Worm (Caenorhabditis elegans) whole organism, L2 larva: Measurements from ENCODE around the gene F23A7.1.

ENCODE experiments used
- alr-1 ChIP-seq: fragments of 150-350 bp; optimal IDR thresholded peaks from 2 replicates; lab custom pipeline; 2014; ENCODE audit warnings: missing biosample characterization, missing genetic modification characterization
- aly-2 ChIP-seq: fragments of 150-350 bp; optimal IDR thresholded peaks from 2 replicates; lab custom pipeline; 2014; ENCODE audit warnings: missing biosample characterization, missing genetic modification characterization
- ama-1 ChIP-seq: fragments of 150-350 bp; optimal IDR thresholded peaks from 2 replicates; lab custom pipeline; 2018; ENCODE audit warnings: inconsistent platforms
- crh-2 ChIP-seq: sonication (generic microtip); optimal IDR thresholded peaks from 2 replicates; lab custom pipeline; 2017; ENCODE audit warnings: missing biosample characterization, missing genetic modification characterization
- fos-1 ChIP-seq: fragments of 150-350 bp; optimal IDR thresholded peaks from 2 replicates; lab custom pipeline; 2014; ENCODE audit warnings: missing biosample characterization, missing genetic modification characterization
- lsy-2 ChIP-seq, 2 experiments: fragments of 150-350 bp in 1 of 2; sonication (generic microtip) in 1 of 2; optimal IDR thresholded peaks; 2 replicates each; lab custom pipeline; 2014 to 2017; ENCODE audit warnings: missing biosample characterization in 2 of 2, missing genetic modification characterization in 2 of 2
- nhr-23 ChIP-seq: fragments of 150-350 bp; optimal IDR thresholded peaks from 2 replicates; lab custom pipeline; 2014; ENCODE audit warnings: missing biosample characterization, missing genetic modification reagents, missing genetic modification characterization
- sem-4 ChIP-seq: fragments of 150-350 bp; optimal IDR thresholded peaks from 2 replicates; lab custom pipeline; 2014; ENCODE audit warnings: missing biosample characterization, missing genetic modification reagents, missing genetic modification characterization
- skn-1 ChIP-seq: sonication (generic microtip); optimal IDR thresholded peaks from 2 replicates; lab custom pipeline; 2017; ENCODE audit warnings: missing biosample characterization, missing genetic modification characterization
- snpc-4 ChIP-seq: fragments of 150-350 bp; optimal IDR thresholded peaks from 2 replicates; lab custom pipeline; 2014; ENCODE audit warnings: missing biosample characterization, missing genetic modification characterization
- ztf-11 ChIP-seq: sonication (generic microtip); optimal IDR thresholded peaks from 2 replicates; lab custom pipeline; 2017; ENCODE audit warnings: missing biosample characterization, missing genetic modification characterization

ce11 chrX:16265636-16266384 is 48.6 kb downstream of the F23A7.1 start, which contains the start of gene mua-6:
- no peak for TF ChIP-seq snpc-4
- TF ChIP-seq lsy-2 (tag; optimal IDR thresholded peaks at IDR 0.05; lab: Kevin White, UChicago) = no peak
- TF ChIP-seq sem-4 (tag; lab: Kevin White, UChicago) = no peak
- no peak for TF ChIP-seq alr-1
- no peak for TF ChIP-seq crh-2
- TF ChIP-seq nhr-23 (tag; lab: Kevin White, UChicago) = no peak
- no peak for TF ChIP-seq ztf-11 (tag; lab: Kevin White, UChicago)
- no peak for TF ChIP-seq aly-2 (tag; lab: Kevin White, UChicago)
- TF ChIP-seq fos-1 (tag; lab: Kevin White, UChicago) = peak; percentile 17
- TF ChIP-seq ama-1 (lab: Kevin White, UChicago) = no peak
- TF ChIP-seq skn-1 (tag; lab: Kevin White, UChicago) = no peak
